Fruit fly (Drosophila melanogaster): ENCODE measurements around the gene CG7231.
"Not testable (repeated sequence)": the region's sequence is repeated elsewhere in the genome, so short reads cannot be mapped to it uniquely, and the experiment has no call there.

CG7231 gene

DNA sequence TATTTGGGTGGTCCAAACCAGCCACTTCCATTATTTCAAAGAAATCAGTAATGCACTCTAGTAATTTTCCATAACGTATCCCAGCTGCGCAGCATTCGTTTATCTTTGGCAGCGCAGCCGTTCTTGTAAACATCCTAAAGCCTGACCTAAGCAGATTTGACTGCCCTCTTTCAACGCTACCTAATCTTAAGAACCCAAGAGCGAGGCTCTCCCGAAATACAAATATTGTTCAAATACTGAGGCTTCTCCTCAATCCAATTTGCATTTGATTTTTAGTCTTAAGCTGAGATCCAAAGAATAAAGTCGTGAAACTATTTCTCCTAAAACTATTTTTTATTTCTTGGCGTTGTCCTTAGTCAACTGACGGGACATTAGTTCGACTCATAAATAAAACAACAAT lies at the start of gene CG7231:
Gene CG7231 (plus strand): TSS at position 301 of the 400 bp plus-strand sequence.
- TF ChIP-seq noc (tag; optimal IDR thresholded peaks at IDR 0.05): not testable (repeated sequence)

DNA sequence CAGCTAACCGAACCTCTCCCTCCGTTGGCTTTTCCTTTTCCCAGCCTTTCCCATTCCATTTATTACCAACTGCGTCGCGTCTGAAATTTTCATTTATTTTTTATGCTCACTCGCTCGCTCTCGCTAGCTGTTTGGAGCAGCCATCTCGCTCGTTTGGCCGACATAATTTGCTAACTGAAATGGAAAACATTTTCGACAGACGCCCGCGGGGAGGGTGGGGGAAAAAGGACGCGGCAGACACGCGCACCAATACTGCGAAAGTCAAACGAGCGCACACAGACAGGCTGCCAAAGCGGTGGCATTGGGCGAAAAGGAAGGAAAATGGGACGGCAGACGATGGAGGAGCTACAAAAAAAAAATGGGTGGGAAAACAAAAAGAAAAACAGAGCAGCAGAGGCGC lies 47.4 kb upstream of the CG7231 start:
- TF ChIP-seq noc (tag; optimal IDR thresholded peaks at IDR 0.05): no peak

DNA sequence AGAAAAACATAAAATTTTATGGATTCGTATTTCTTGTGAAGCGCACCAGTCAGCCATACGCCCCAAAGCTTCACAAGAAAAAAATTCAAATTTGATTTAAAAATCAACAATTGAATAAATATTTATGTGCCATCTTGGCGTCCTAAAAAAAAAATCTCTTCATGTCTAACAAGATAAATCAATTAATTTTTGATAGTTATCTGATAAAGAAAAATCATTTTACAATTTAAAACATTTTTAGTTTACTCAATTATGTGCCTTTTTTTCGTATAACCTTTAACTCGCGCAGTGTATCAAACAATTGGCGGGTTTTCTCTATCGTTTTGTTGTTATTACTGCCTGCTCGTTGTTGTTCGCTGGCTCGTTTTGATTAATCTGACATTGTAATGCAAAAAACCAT lies 45.3 kb upstream of the CG7231 start:
- TF ChIP-seq noc (tag; optimal IDR thresholded peaks at IDR 0.05): no peak

DNA sequence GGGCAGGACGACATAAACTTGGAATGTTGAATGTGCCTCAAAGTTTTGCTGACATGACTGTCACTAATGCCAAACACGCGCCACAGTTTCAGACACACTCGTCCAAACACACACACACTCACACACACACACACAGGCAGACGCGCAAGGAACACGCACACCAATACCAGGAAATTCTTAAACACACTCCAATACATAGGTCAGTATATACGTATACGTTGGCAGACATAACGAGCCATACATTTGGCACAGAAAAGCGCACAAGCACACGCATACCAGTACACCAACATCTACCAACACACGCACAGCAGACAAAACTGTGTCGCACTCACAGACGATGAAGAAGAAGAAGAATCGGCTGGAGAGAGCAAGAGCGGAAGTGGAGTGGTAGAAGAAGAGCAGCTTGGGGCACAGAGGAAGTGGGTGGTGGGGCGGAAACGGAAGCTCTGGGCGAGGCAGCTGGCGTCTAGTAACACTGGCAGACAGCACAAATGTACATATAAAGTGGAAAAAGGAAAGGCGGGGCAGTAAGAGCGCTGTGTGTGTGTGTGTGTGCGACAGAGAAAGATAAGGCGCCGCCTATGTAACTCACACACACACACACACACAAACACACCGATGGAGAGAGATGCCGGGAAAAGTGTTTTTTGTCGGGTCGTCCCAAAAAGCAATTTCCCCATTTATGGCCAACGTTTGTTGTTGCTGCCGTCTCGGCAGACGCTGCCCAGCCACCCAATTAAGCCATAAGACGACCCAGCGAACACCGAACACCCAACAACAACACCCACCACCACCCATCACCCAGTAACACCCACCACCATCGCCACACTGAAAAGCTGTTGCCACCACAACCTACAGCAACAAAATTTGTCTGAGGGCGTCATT lies 43.0 kb upstream of the CG7231 start:
- TF ChIP-seq noc (tag; optimal IDR thresholded peaks at IDR 0.05): no peak

dm6 chr2L:7941954-7942353 lies 41.8 kb upstream of the CG7231 start:
- TF ChIP-seq noc (tag; optimal IDR thresholded peaks at IDR 0.05): no peak

DNA sequence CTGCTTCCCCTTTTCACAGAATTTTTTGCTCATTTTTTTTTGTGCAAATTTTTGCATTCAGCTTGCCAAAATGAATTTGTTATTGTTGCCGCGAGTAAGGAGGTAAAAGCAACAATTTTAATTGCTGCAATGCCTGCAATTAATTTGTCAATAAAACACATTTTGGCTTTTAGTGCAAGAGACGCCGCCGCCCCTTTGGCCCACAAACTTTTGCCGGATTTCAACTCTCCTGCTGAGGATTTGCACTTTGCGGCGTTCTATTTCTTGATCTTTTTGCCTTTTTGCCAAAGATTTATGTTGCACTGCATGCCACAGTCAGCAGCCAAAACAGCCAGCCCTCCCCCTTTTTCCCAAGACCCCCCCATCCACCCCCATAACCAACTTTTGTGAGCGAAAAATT lies 40.8 kb upstream of the CG7231 start:
- TF ChIP-seq noc (tag; optimal IDR thresholded peaks at IDR 0.05): no peak

- no peak for TF ChIP-seq noc (tag; optimal IDR thresholded peaks at IDR 0.05)
Measured at dm6 chr2L:7944179-7944578, 39.6 kb upstream of the CG7231 start.

DNA sequence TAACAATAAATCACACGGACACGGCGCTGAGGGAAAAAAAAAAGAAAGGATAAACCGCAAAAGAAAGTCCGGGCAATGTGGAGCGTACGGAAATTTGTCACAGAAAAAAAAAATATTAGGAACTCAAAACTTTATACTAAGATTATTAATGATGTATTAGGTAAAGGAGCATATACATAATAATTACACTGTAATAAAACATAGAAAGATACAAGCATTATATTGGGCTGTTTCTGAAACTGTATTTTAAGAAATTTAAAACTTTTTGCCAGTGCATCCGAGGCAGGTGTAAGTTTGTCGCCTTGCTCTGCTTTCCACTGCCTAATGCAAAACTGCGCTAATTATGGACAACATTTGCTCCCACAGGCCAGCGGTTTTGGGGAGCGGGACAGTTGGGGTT lies 38.7 kb upstream of the CG7231 start:
- TF ChIP-seq noc (tag; optimal IDR thresholded peaks at IDR 0.05): no peak

- TF ChIP-seq noc (tag; optimal IDR thresholded peaks at IDR 0.05): no peak
Measured at dm6 chr2L:7949016-7949415, 34.7 kb upstream of the CG7231 start.

- TF ChIP-seq noc (tag; optimal IDR thresholded peaks at IDR 0.05): no peak
Measured at dm6 chr2L:7949788-7950187, 34.0 kb upstream of the CG7231 start.

DNA sequence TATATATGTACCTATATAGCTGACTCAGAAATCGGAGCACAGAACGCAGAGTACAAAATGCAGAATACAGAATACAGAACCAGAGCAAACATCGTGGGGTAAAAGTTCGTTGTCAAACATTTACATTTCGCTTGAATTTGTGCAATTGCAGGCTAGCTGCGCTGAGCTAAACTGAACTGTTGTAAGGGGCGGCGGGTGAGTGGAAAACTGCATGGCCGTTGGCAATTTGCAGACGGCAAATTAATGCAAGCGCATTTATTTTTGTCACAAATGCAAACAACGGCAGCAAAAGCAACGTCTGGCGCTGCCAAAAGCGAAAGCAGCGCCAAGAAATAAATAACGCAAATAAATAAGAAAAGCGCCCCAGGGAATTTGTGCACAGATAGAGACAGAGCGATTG lies 31.8 kb upstream of the CG7231 start:
- no peak for TF ChIP-seq noc (tag; optimal IDR thresholded peaks at IDR 0.05)

DNA sequence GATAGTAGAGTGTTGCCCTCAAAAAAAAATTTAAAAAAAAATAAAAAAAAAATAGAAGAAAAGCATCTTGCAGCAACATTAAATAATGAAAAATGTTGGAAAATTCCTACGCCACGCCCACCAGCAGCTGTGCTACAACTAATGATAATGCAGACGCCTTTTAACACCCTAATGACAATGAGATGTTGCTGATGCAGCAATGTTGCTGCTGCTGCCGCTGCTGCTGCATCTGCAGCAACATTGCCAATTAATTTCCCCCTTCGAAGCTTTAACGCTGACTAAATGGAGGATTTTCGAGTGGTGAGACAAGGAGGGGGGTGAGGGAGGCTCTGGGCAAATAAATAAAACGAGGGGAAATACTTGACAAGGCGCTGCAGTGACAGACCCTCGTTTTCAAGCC lies 31.4 kb upstream of the CG7231 start:
- TF ChIP-seq noc (tag; optimal IDR thresholded peaks at IDR 0.05): no peak

DNA sequence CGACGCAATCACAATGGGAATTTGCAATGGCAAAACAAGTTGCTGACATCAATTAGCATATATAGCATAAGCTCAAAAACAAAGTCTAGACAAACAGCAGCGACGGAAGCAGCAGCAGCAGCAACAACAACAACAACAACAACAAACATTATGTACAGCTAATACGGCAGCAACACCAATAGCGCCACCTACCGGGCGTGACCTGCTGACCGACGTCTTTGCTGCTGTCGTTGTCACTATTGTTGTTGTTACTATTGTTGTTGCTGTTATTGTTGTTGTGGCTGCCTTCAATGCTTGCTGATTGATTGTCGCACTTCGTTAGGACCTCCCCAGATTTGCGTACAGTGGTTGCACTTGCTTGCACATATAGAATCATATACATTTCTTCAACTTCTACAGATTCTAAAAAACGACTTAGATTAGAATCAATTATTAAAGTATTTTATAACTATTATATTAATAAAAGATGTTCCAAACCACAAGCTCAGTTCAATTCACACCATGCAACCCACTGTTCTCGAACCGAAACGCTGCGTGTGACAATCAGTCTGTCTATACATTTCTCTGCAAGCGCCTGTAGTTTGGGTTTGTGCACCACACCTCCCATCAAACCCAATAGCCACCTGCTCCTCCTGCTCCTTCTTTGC lies 30.3 kb upstream of the CG7231 start:
- TF ChIP-seq noc (tag; optimal IDR thresholded peaks at IDR 0.05): no peak

dm6 chr2L:7954588-7954987 lies 29.2 kb upstream of the CG7231 start:
- TF ChIP-seq noc (tag; optimal IDR thresholded peaks at IDR 0.05): peak; percentile 50

DNA sequence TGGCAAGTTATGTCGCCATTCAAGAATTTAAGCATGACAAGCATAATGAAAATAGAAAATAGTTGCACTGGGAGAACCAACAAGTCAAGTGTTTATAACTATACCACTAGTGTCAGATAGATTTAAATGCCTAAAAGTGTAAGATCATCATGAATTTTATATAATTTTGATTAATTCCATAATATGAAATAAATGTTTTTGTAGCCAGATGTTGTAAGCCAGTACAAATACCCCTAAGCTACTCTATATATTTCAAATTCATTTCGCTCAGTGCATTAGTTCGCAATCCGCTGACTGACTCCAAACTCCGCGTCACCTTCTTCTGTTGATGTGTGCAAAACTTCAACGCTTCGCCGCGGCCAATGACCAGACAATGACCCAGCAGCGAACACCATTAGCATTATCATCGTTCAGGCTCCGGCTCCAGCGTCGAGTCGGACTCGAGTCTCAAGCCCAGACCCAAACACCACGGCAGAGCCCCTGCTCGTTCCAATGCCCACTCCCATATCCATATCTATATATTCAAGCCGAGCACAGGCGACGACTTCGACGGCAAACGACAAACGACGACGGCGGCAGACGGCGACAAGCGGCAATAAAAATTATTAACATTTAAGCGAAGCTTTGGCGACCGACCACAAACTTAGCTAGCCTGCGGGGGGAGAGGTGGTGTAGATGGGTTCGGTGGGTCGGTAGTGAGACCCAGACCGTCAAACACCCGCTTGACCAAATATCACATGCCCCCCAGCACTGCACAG lies 27.3 kb upstream of the CG7231 start:
- TF ChIP-seq noc (tag; optimal IDR thresholded peaks at IDR 0.05): no peak

DNA sequence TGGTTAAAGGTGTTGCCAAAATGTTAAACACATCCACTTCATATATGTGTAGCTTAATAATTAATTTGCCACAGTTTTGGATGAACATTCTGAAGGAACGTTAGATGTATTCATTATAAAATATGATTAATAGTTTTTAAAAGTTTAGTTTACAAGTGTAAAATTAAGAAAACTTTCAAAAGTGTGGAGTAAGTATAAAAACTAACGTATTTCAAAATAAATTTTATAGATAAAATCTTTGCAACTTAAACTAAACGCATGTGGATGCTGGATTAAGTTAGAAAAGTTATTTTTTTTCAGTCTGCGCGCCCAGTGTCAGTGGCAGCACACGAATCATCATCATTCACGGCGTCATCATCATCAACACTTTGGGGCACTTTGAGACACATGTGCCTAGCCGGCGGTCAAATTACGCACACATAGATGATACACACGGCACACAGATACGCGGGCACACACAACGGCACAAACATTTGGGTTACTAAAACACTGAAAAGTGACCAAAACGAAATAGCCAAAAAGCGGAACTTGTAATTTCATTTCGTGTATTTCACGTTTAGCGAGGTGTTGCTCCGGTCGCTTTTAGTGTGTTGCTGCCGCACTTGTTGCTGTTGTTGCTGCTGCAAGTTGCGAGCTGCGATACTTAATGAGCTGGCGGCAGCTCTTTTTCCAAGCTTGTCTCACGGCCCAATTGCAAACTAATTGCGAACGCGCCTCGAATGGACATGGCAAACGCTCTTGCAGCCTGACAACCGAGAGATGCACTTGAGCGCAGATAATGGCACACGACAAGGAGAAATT lies 26.5 kb upstream of the CG7231 start:
- peak; percentile 44 for TF ChIP-seq noc (tag; optimal IDR thresholded peaks at IDR 0.05)
